Worm (Caenorhabditis elegans): ENCODE data around the gene F40G12.2.
"Not testable (repeated sequence)": the region's sequence is repeated elsewhere in the genome, so short reads cannot be mapped to it uniquely, and the experiment has no call there.

F40G12.2 gene

DNA sequence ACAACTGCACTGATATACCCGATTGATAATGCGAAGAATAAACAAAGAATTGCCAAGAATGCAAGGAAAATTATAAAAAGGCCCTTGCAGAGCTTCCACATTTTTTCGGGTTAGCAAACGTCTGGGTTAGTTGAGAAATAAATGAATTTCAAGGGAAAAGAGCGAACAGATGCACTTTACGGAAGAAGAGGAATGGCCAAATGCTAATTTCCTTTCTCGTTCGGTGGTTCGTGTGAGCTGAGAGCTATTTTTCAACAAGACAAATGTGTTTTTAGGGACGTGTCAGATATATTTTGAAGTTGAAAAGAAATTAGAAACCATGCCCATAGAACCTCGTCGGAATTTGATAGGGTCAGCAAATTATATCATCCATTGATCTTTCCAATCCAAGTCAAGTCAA, at the start of gene F40G12.2:
Gene F40G12.2 (minus strand): TSS at position 101 of the 400 bp plus-strand sequence.
- no peak for TF ChIP-seq C34F6.9 (tag; optimal IDR thresholded peaks at IDR 0.05)
- no peak for TF ChIP-seq skn-1 (tag; optimal IDR thresholded peaks at IDR 0.05)
- no peak for TF ChIP-seq nhr-21 (tag; optimal IDR thresholded peaks at IDR 0.05)
- TF ChIP-seq F13H6.1 (tag; optimal IDR thresholded peaks at IDR 0.05) = no peak
- no peak for TF ChIP-seq R02D3.7 (tag; optimal IDR thresholded peaks at IDR 0.05)
- no peak for TF ChIP-seq elt-3 (tag; optimal IDR thresholded peaks at IDR 0.05)
- TF ChIP-seq lin-11 (tag; optimal IDR thresholded peaks at IDR 0.05) = no peak
- no peak for TF ChIP-seq sem-4 (tag; optimal IDR thresholded peaks at IDR 0.05)
- no peak for TF ChIP-seq nhr-12 (tag; optimal IDR thresholded peaks at IDR 0.05)
- no peak for TF ChIP-seq egl-27 (tag; optimal IDR thresholded peaks at IDR 0.05)
- no peak for TF ChIP-seq sma-9 (GFP tag; optimal IDR thresholded peaks at IDR 0.05)
- TF ChIP-seq sma-9 (tag; optimal IDR thresholded peaks at IDR 0.05) = no peak
- TF ChIP-seq nhr-237 (tag; optimal IDR thresholded peaks at IDR 0.05) = no peak
- TF ChIP-seq blmp-1 (tag; optimal IDR thresholded peaks at IDR 0.05; ENCODE audit: insufficient read depth) = no peak

DNA sequence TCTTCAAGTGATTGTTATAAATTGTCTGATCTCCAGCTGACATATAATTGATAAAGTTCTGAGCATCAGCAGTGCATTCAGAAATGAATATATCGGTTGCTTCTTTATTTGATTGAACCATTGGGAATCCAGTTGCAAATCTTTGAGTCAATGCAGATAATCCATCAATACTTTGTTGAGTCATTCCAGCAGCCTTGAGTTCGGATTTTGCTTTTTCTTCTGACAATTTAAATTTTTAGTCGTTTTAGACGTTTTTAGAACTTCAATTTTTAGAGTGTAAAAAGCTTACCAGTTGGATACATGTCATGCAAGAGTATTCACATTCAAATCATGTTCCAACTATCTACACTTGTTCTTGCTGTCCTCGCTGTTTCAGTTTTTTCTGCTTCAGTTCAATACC, 48.9 kb upstream of the F40G12.2 start, which contains the start of gene F14D7.14:
Gene F14D7.14 (plus strand): TSS at position 301 of the 400 bp plus-strand sequence.
- TF ChIP-seq ztf-11, ztf-4, zag-1 (tag; optimal IDR thresholded peaks at IDR 0.05): not testable (repeated sequence)

DNA sequence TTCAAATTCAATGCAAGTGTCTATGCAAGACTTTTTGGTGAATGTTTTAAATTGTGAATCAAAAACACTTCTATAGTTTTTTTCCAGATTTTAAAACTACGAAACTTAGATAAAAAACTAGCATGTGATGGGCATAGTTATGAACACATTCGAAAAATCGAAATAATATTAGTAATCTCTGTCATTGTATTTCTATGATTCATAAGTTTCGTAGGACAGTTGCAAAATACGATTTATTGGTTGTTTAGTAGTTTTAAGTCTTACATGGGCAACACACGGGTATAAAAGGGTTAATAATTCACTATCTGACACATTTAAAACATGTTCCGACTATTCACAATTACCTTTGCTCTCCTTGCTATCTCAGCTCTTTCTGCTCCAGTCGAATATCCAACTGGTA, 47.4 kb upstream of the F40G12.2 start, which contains the start of gene spig-5:
Gene spig-5 (plus strand): TSS at position 301 of the 400 bp plus-strand sequence.
- not testable (repeated sequence) for TF ChIP-seq ceh-16, gmeb-1, aly-2 (tag; optimal IDR thresholded peaks at IDR 0.05)

DNA sequence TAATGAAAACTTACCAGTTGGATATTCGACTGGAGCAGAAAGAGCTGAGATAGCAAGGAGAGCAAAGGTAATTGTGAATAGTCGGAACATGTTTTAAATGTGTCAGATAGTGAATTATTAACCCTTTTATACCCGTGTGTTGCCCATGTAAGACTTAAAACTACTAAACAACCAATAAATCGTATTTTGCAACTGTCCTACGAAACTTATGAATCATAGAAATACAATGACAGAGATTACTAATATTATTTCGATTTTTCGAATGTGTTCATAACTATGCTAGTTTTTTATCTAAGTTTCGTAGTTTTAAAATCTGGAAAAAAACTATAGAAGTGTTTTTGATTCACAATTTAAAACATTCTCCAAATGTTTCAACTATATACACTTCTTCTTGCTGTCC, 46.0 kb upstream of the F40G12.2 start, which contains the start of gene spig-4:
Gene spig-4 (minus strand): TSS at position 101 of the 400 bp plus-strand sequence.
- TF ChIP-seq nhr-6, mab-5, R02D3.7 (tag; optimal IDR thresholded peaks at IDR 0.05): not testable (repeated sequence)

DNA sequence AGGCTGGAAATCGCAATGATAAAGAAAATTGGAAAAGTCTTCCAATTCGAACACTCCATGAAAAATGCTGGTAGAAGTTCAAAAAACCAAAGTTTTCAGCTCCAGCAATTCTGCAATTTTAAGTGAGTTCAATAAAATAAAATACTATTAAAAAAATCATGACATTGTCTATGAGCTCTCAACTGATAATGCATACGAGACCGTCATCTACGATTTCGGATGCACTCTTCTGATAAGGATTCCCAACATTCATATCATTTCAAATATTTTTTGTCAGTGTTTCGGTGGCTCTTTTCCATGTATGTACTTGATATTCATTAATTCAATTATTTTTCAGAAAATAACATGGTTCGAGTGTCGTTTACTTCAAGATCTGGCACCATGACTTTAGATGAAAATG, 40.3 kb upstream of the F40G12.2 start, which contains the start of gene F14D7.6:
Gene F14D7.6 (plus strand): TSS at position 338 of the 400 bp plus-strand sequence.
- TF ChIP-seq fos-1 (tag; optimal IDR thresholded peaks at IDR 0.05) = peak; percentile 52
- TF ChIP-seq skn-1 (tag; optimal IDR thresholded peaks at IDR 0.05) = no peak

DNA sequence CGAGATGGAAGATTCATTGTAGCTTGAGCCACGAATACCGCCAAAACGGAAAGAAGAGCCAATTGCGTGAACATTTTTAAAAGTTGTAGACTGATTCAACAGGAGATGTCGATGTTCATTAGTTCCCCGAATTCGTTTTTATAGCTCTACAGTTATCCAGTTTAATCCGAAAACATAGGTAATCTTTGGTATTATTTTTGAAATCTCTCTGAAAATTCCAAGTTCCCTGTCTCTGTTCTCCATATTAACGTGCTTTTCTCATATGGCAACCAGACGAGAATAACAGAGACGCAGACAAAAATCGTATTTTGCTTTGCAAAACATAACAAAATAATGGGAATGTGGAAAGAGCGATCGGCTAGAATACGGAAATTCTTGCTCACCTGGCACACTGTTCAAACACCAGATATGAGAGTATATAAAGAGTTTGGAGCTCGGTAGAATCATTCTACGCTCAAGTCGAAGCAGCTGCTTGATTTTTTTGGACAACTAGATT, 38.9 kb upstream of the F40G12.2 start, which contains the start of the genes spig-3 and F14D7.12:
Gene spig-3 (minus strand): TSS at position 101 of the 496 bp plus-strand sequence.
Gene F14D7.12 (plus strand): TSS at position 446 of the 496 bp plus-strand sequence.
- TF ChIP-seq C34F6.9 (tag; optimal IDR thresholded peaks at IDR 0.05) (no peak), unc-62 (GFP tag; optimal IDR thresholded peaks at IDR 0.05) (no peak), Y55F3AM.14 (GFP tag; optimal IDR thresholded peaks at IDR 0.05) (no peak), snpc-4 (tag; optimal IDR thresholded peaks at IDR 0.05) (no peak), ceh-82 (tag; optimal IDR thresholded peaks at IDR 0.05) (no peak), lin-11 (tag; optimal IDR thresholded peaks at IDR 0.05) (no peak), peb-1 (tag; optimal IDR thresholded peaks at IDR 0.05) (no peak), lin-13 (GFP tag; optimal IDR thresholded peaks at IDR 0.05) (no peak), fos-1 (tag; optimal IDR thresholded peaks at IDR 0.05) (no peak)

DNA sequence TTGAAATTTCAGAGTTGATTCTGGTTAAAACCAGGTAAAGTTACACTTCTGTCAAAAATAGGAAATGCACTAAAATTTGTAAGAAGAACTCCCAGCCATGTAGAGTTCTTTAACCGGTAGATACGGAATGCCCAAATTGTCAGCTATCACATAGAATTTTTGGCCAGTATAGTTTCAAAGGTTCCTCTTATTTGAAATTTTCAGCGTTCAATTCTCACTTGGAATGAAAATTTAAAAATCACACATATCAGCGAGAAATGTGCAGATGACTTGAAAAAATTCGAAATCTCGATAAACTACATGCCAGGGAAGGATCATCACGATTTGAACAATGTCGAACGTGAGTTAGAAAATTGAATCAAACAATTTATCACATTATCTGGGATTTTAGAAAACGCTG, 35.8 kb upstream of the F40G12.2 start, which contains the start of gene F14D7.3:
Gene F14D7.3 (plus strand): TSS at position 301 of the 400 bp plus-strand sequence.
- TF ChIP-seq blmp-1 (tag; optimal IDR thresholded peaks at IDR 0.05; ENCODE audit: insufficient read depth) (no peak), ztf-11 (tag; optimal IDR thresholded peaks at IDR 0.05) (no peak), ztf-4 (tag; optimal IDR thresholded peaks at IDR 0.05) (no peak), fos-1 (tag; optimal IDR thresholded peaks at IDR 0.05) (no peak), aly-2 (tag; optimal IDR thresholded peaks at IDR 0.05) (no peak), sma-9 (GFP tag; optimal IDR thresholded peaks at IDR 0.05) (no peak), sma-9 (tag; optimal IDR thresholded peaks at IDR 0.05) (no peak), peb-1 (tag; optimal IDR thresholded peaks at IDR 0.05) (no peak), ceh-16 (tag; optimal IDR thresholded peaks at IDR 0.05) (no peak), nhr-11 (tag; optimal IDR thresholded peaks at IDR 0.05) (no peak), crh-2 (tag; optimal IDR thresholded peaks at IDR 0.05) (no peak), unc-62 (GFP tag; optimal IDR thresholded peaks at IDR 0.05) (no peak)

Data from whole organism, L2 larva.